Fruit fly (Drosophila melanogaster): ENCODE results near the gene rump.

DNA sequence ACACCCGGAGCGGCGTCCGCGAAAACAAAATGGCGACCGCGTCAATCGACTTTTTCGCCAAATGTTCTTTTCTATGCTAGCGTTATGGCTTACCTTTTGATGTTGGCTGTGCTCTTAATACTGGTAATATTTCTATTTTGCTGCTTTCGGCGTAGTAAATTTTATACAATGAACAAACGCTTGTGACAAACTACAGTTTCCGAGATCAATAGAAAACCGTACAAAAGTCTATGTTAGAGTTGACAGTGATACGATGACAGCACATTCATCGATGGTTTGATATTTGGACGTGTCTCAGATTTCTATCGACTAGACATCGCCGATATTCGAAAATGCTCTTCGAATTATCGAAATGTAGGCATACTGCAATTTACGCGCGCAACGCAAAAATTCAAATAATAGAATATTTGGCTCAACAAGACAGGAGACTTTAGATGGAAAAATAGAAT, at the start of gene rump:
- TF ChIP-seq ase (GFP tag; IDR thresholded peaks at IDR 0.05): no peak
- TF ChIP-seq CG18476 (GFP tag; optimal IDR thresholded peaks at IDR 0.05): no peak
- TF ChIP-seq Eip74EF (GFP tag; optimal IDR thresholded peaks at IDR 0.05): no peak
- no peak for TF ChIP-seq Taf1 (GFP tag; IDR thresholded peaks at IDR 0.05)
